Fruit fly (Drosophila melanogaster) whole organism, embryonic: ENCODE data around the gene Cad74A.

ENCODE experiments used
- Aef1 ChIP-seq: fragments of 200-800 bp; sonication (Bioruptor generic); IDR thresholded peaks from 3 replicates; pipeline ENCODE4 v1.3.6; 2022; ENCODE audit warnings: missing biosample characterization, missing genetic modification characterization
- CG10543 ChIP-seq: fragments of 200-800 bp; sonication (Bioruptor generic); optimal IDR thresholded peaks from 3 replicates; lab custom pipeline; 2017; ENCODE audit warnings: missing biosample characterization, mild to moderate bottlenecking, missing genetic modification characterization, moderate library complexity
- CG11456 ChIP-seq: fragments of 200-800 bp; sonication (Bioruptor generic); IDR thresholded peaks from 3 replicates; pipeline ENCODE4 v1.3.6; 2022; ENCODE audit warnings: missing biosample characterization, missing genetic modification characterization
- CG11504 ChIP-seq: fragments of 200-800 bp; sonication (Bioruptor generic); optimal IDR thresholded peaks from 3 replicates; lab custom pipeline; 2019; ENCODE audit warnings: missing biosample characterization, mild to moderate bottlenecking, missing genetic modification characterization, moderate library complexity
- CG15073 ChIP-seq: fragments of 200-800 bp; sonication (Bioruptor generic); optimal IDR thresholded peaks from 2 replicates; lab custom pipeline; 2016; ENCODE audit warnings: missing biosample characterization, missing genetic modification characterization
- CG15479 ChIP-seq: fragments of 200-800 bp; sonication (Bioruptor generic); optimal IDR thresholded peaks from 3 replicates; lab custom pipeline; 2019; ENCODE audit warnings: missing biosample characterization, mild to moderate bottlenecking, missing genetic modification characterization, moderate library complexity
- CG17361 ChIP-seq: fragments of 200-800 bp; sonication (Bioruptor generic); IDR thresholded peaks from 3 replicates; pipeline ENCODE4 v1.3.6; 2022; ENCODE audit warnings: missing biosample characterization, missing genetic modification characterization
- CG18619 ChIP-seq: fragments of 200-800 bp; sonication (Bioruptor generic); optimal IDR thresholded peaks from 3 replicates; lab custom pipeline; 2017; ENCODE audit warnings: missing biosample characterization, mild to moderate bottlenecking, missing genetic modification characterization
- CG32772 ChIP-seq: fragments of 200-800 bp; sonication (Bioruptor generic); IDR thresholded peaks from 2 replicates; pipeline ENCODE4 v1.3.6; 2022; ENCODE audit warnings: missing biosample characterization, missing genetic modification characterization
- CG3407 ChIP-seq: fragments of 200-800 bp; sonication (Bioruptor generic); optimal IDR thresholded peaks from 2 replicates; lab custom pipeline; 2018; ENCODE audit warnings: missing biosample characterization, mild to moderate bottlenecking, missing genetic modification characterization
- CG4328 ChIP-seq: fragments of 200-800 bp; sonication (Bioruptor generic); optimal IDR thresholded peaks from 3 replicates; lab custom pipeline; 2017; ENCODE audit warnings: missing biosample characterization, missing genetic modification reagents, missing genetic modification characterization
- CG6175 ChIP-seq: fragments of 200-800 bp; sonication (Bioruptor generic); IDR thresholded peaks from 3 replicates; pipeline ENCODE4 v1.3.6; 2022; ENCODE audit warnings: missing biosample characterization, missing genetic modification characterization
- CG8765 ChIP-seq: fragments of 200-800 bp; sonication (Bioruptor generic); IDR thresholded peaks from 2 replicates; pipeline ENCODE4 v1.3.6; 2022; ENCODE audit warnings: missing biosample characterization, missing genetic modification characterization
- CG8944 ChIP-seq: fragments of 200-800 bp; sonication (Bioruptor generic); optimal IDR thresholded peaks from 3 replicates; lab custom pipeline; 2016; ENCODE audit warnings: missing biosample characterization, missing genetic modification characterization
- CG9437 ChIP-seq: fragments of 200-800 bp; sonication (Bioruptor generic); optimal IDR thresholded peaks from 2 replicates; lab custom pipeline; 2018; ENCODE audit warnings: missing biosample characterization, mild to moderate bottlenecking, missing genetic modification characterization
- CG9609 ChIP-seq: fragments of 200-800 bp; sonication (Bioruptor generic); optimal IDR thresholded peaks from 3 replicates; lab custom pipeline; 2016; ENCODE audit warnings: missing biosample characterization, missing genetic modification characterization
- CrebB ChIP-seq: fragments of 200-800 bp; sonication (Bioruptor generic); optimal IDR thresholded peaks from 3 replicates; lab custom pipeline; 2018; ENCODE audit warnings: missing biosample characterization, mild to moderate bottlenecking, missing genetic modification characterization
- Doc3 ChIP-seq: fragments of 200-800 bp; sonication (Bioruptor generic); IDR thresholded peaks from 3 replicates; pipeline ENCODE4 v1.3.6; 2022; ENCODE audit warnings: missing biosample characterization, missing genetic modification characterization; ENCODE audit not compliant: partially characterized antibody
- ERR ChIP-seq: fragments of 200-800 bp; sonication (Bioruptor generic); optimal IDR thresholded peaks from 2 replicates; lab custom pipeline; 2016; ENCODE audit warnings: missing biosample characterization, missing genetic modification characterization
- Mad ChIP-seq: fragments of 200-800 bp; sonication (Bioruptor generic); optimal IDR thresholded peaks from 2 replicates; lab custom pipeline; 2016; ENCODE audit warnings: missing biosample characterization, missing genetic modification characterization
- NC2β ChIP-seq: fragments of 200-800 bp; sonication (Bioruptor generic); optimal IDR thresholded peaks from 2 replicates; lab custom pipeline; 2016; ENCODE audit warnings: missing biosample characterization, missing genetic modification characterization
- Trl ChIP-seq, 3 experiments: fragments of >200 bp in 2 of 3; fragments of 200-800 bp in 1 of 3; sonication (Bioruptor generic) in 1 of 3; optimal IDR thresholded peaks; 2 replicates in 1 of 3; 3 replicates in 2 of 3; lab custom pipeline; 2016 to 2017; ENCODE audit warnings: missing biosample characterization in 1 of 3, missing genetic modification characterization in 1 of 3
- ab ChIP-seq: fragments of 200-800 bp; sonication (Bioruptor generic); optimal IDR thresholded peaks from 2 replicates; lab custom pipeline; 2016; ENCODE audit warnings: missing biosample characterization, missing genetic modification characterization
- abd-A ChIP-seq: fragments of 200-800 bp; sonication (Bioruptor generic); optimal IDR thresholded peaks from 3 replicates; lab custom pipeline; 2019; ENCODE audit warnings: missing biosample characterization, mild to moderate bottlenecking, missing genetic modification characterization, moderate library complexity
- aop ChIP-seq: fragments of 200-800 bp; sonication (Bioruptor generic); IDR thresholded peaks from 2 replicates; pipeline ENCODE4 v1.3.6; 2022; ENCODE audit warnings: missing biosample characterization, missing genetic modification characterization
- bab2 ChIP-seq: fragments of 200-800 bp; sonication (Bioruptor generic); optimal IDR thresholded peaks from 2 replicates; lab custom pipeline; 2016; ENCODE audit warnings: missing biosample characterization, missing genetic modification characterization
- chm ChIP-seq: fragments of 200-800 bp; sonication (Bioruptor generic); IDR thresholded peaks from 2 replicates; pipeline ENCODE4 v1.3.6; 2022; ENCODE audit warnings: missing biosample characterization, missing genetic modification characterization
- crol ChIP-seq: fragments of 200-800 bp; sonication (Bioruptor generic); IDR thresholded peaks from 2 replicates; pipeline ENCODE4 v1.3.6; 2022; ENCODE audit warnings: missing biosample characterization, missing genetic modification characterization
- fu2 ChIP-seq: fragments of 200-800 bp; sonication (Bioruptor generic); optimal IDR thresholded peaks from 2 replicates; lab custom pipeline; 2016; ENCODE audit warnings: missing biosample characterization, missing genetic modification characterization
- ham ChIP-seq: fragments of 200-800 bp; sonication (Bioruptor generic); IDR thresholded peaks from 2 replicates; pipeline ENCODE4 v1.3.6; 2022; ENCODE audit warnings: missing biosample characterization, missing genetic modification characterization
- kah ChIP-seq: fragments of 200-800 bp; sonication (Bioruptor generic); optimal IDR thresholded peaks from 2 replicates; lab custom pipeline; 2018; ENCODE audit warnings: missing biosample characterization, mild to moderate bottlenecking, missing genetic modification characterization
- knrl ChIP-seq: fragments of 200-800 bp; sonication (Bioruptor generic); IDR thresholded peaks from 3 replicates; pipeline ENCODE4 v1.3.6; 2022; ENCODE audit warnings: missing biosample characterization, missing genetic modification characterization; ENCODE audit not compliant: partially characterized antibody
- nerfin-2 ChIP-seq: fragments of 200-800 bp; sonication (Bioruptor generic); IDR thresholded peaks from 2 replicates; pipeline ENCODE4 v1.3.6; 2022; ENCODE audit warnings: missing biosample characterization, missing genetic modification characterization; ENCODE audit not compliant: partially characterized antibody
- ranshi ChIP-seq: fragments of 200-800 bp; sonication (Bioruptor generic); IDR thresholded peaks from 2 replicates; pipeline ENCODE4 v1.3.6; 2022; ENCODE audit warnings: missing biosample characterization, missing genetic modification characterization
- rib ChIP-seq: fragments of 200-800 bp; sonication (Bioruptor generic); IDR thresholded peaks from 2 replicates; pipeline ENCODE4 v1.3.6; 2022; ENCODE audit warnings: missing biosample characterization, missing genetic modification characterization
- sd ChIP-seq: fragments of 200-800 bp; sonication (Bioruptor generic); optimal IDR thresholded peaks from 3 replicates; lab custom pipeline; 2018; ENCODE audit warnings: missing biosample characterization, mild to moderate bottlenecking, missing genetic modification characterization, moderate library complexity
- sob ChIP-seq: fragments of 200-800 bp; sonication (Bioruptor generic); IDR thresholded peaks from 2 replicates; pipeline ENCODE4 v1.3.6; 2022; ENCODE audit warnings: missing biosample characterization, missing genetic modification characterization
- tll ChIP-seq, 2 experiments: fragments of 200-800 bp in 1 of 2; fragments of >200 bp in 1 of 2; sonication (Bioruptor generic) in 1 of 2; optimal IDR thresholded peaks; 2 replicates each; lab custom pipeline; 2017 to 2019; ENCODE audit warnings: missing biosample characterization in 2 of 2, missing genetic modification characterization in 2 of 2, mild to moderate bottlenecking in 1 of 2, moderate library complexity in 1 of 2
- ttk ChIP-seq: fragments of 200-800 bp; sonication (Bioruptor generic); IDR thresholded peaks from 2 replicates; pipeline ENCODE4 v2.1.2; 2022; ENCODE audit warnings: missing biosample characterization, missing genetic modification characterization

Cad74A gene

DNA sequence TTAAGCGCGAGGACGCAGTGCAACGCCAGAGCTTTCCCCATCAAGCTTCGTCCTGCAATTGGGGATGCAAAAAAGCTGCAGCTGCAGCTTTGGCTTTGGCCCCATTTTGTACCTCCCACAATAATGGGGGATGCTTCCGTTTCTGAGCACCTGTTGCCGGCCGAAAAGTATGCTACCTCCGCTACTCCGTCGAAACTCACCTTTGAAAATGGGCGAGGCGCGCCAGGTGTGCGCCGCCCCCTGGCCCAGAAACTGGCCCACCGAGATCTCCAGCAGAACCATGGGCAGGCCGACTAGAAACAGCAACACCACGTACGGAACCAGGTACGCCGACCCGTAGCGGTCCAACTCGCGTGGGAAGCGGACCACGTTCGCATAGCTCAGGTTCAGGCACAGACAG, 22.1 kb upstream of the Cad74A start (continued):
- TF ChIP-seq CG3407 (GFP tag; lab: Kevin White, UChicago): no peak
- no peak for TF ChIP-seq nerfin-2 (GFP tag; lab: Robert Waterston, UW)
- no peak for TF ChIP-seq ham (GFP tag; lab: Robert Waterston, UW)
- TF ChIP-seq chm: no peak
- TF ChIP-seq NC2β (GFP tag; lab: Kevin White, UChicago): no peak
- TF ChIP-seq CG6175 (GFP tag; lab: Robert Waterston, UW): 0 out of 3 replicates have a peak, but pooled peaks have one; percentile 21
- no peak for TF ChIP-seq CG4328
- TF ChIP-seq rib (GFP tag; lab: Robert Waterston, UW): no peak
- TF ChIP-seq CG18619 (GFP tag; lab: Kevin White, UChicago): no peak
- no peak for TF ChIP-seq CrebB (tag; lab: Kevin White, UChicago)
- no peak for TF ChIP-seq Aef1 (GFP tag; lab: Robert Waterston, UW)
- no peak for TF ChIP-seq bab2 (GFP tag; lab: Kevin White, UChicago)
- TF ChIP-seq ttk: no peak
- TF ChIP-seq fu2 (GFP tag; lab: Kevin White, UChicago): no peak
- no peak for TF ChIP-seq knrl (GFP tag; lab: Robert Waterston, UW)
- TF ChIP-seq CG11456: 0 out of 3 replicates have a peak, but pooled peaks have one; percentile 3
- no peak for TF ChIP-seq sob
- TF ChIP-seq CG17361 (GFP tag; lab: Robert Waterston, UW): no peak
- peak; percentile 34; the same call in 1 of the 2 replicates for TF ChIP-seq crol
- no peak for TF ChIP-seq Trl (optimal IDR thresholded peaks at IDR 0.05; lab: Kevin White, UChicago)
- TF ChIP-seq Trl (GFP tag; optimal IDR thresholded peaks at IDR 0.05; lab: Kevin White, UChicago): no peak
- TF ChIP-seq CG15479 (GFP tag; lab: Kevin White, UChicago): no peak
- no peak for TF ChIP-seq Doc3 (GFP tag; lab: Robert Waterston, UW)
- TF ChIP-seq aop (GFP tag; lab: Robert Waterston, UW): no peak
- no peak for TF ChIP-seq ab (GFP tag; lab: Kevin White, UChicago)

DNA sequence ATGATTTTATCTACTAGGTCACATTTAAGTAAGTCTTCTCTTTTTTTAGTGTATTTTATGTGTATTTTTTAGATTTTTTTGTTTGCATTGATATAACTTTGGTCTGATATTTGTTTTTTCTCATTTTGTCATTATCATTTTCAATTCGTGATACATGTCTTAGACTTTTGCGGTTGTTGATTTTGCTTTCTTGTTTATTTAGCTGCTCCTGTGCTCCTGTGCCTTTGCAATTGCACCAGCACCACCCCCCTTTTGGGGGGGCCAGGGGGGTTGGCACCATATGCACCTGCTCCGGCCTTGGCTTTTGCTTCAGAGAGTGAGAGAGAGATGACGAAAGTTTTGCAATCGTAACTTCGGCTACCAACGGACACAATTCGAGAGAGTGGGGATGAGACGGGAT, 21.6 kb upstream of the Cad74A start:
- TF ChIP-seq ab (GFP tag; lab: Kevin White, UChicago): no peak
- no peak for TF ChIP-seq ranshi
- no peak for TF ChIP-seq CG32772 (GFP tag; lab: Robert Waterston, UW)
- no peak for TF ChIP-seq kah
- no peak for TF ChIP-seq CG8944 (GFP tag; lab: Kevin White, UChicago)
- no peak for TF ChIP-seq CG11504 (tag; lab: Kevin White, UChicago)
- TF ChIP-seq CG15073: no peak
- TF ChIP-seq ERR: no peak
- TF ChIP-seq tll (GFP tag; optimal IDR thresholded peaks at IDR 0.05; lab: Kevin White, UChicago): no peak
- no peak for TF ChIP-seq Mad (GFP tag; lab: Kevin White, UChicago)
- no peak for TF ChIP-seq CG10543
- no peak for TF ChIP-seq CG9609
- TF ChIP-seq CG8765 (GFP tag; lab: Robert Waterston, UW): no peak

DNA sequence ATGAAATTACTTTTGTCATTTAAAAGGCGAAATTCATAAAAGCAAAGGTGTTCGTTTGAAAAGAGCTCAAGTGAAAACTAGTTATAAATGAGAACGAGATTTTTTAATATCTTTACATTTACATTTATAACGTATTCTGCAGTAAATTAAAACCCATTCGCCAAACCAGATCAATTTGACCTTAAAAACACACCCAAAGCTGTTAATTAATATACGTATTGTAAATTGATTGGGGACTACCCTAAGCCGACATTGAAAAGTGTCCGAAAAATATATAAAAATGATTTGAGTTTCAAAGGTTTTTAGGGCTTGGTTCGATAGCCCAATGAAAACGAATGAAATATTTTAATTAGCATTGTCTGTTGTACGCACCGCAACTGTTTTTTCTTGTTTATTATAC, 19.7 kb upstream of the Cad74A start:
- no peak for TF ChIP-seq CG9437 (GFP tag; lab: Kevin White, UChicago)
- peak; percentile 81 for TF ChIP-seq abd-A (tag; lab: Kevin White, UChicago)
- TF ChIP-seq sd (tag; lab: Kevin White, UChicago): peak; percentile 7
